Worm (Caenorhabditis elegans): ENCODE measurements around the gene folr-1.

folr-1 gene

DNA sequence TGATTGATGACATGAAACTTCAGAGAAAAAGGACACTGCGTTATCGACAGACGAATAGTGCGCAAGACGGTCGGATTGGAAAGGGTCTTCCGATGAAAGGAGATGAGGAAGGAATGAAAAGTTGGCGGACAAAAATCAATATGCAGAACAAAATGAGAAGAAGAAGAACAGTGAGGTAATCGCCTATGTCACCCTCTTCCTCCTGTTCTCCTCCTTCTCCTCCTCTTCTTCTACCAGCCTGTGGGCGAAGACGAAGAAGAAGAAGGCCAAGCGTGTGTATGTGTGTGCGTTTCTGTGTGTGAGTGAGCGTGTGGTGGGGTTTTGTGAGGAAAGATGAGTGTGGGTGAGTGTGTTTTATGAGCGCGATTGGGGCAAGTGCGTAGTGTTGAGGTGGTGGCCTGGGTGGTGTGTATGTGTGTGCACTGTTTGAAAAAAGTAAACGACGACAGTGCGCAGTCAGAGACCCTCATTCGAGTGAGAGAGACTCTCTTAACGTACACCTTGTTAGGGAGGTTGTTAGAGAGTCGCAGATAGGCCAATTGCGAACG lies 13.2 kb downstream of the folr-1 start, which contains the start of gene tsp-21 (continued):
- peak; percentile 47 for TF ChIP-seq ceh-28 (tag; optimal IDR thresholded peaks at IDR 0.05)
- peak; percentile 34 for TF ChIP-seq duxl-1 (tag; optimal IDR thresholded peaks at IDR 0.05; ENCODE audit: poor library complexity)
- no peak for TF ChIP-seq spr-1 (tag; optimal IDR thresholded peaks at IDR 0.05)
- no peak for TF ChIP-seq D1046.2 (GFP tag; IDR thresholded peaks at IDR 0.05)
- no peak for TF ChIP-seq tra-1 (GFP tag; IDR thresholded peaks at IDR 0.05)
- TF ChIP-seq F44E2.7 (GFP tag; IDR thresholded peaks at IDR 0.05), result no peak
- no peak for TF ChIP-seq daf-8 (GFP tag; IDR thresholded peaks at IDR 0.05)
- no peak for TF ChIP-seq daf-16 (GFP tag; optimal IDR thresholded peaks at IDR 0.05)
- TF ChIP-seq daf-16 (tag; optimal IDR thresholded peaks at IDR 0.05), result peak; percentile 87
- no peak for TF ChIP-seq fos-1 (tag; optimal IDR thresholded peaks at IDR 0.05)
- no peak for TF ChIP-seq spr-3 (GFP tag; optimal IDR thresholded peaks at IDR 0.05)
- TF ChIP-seq ceh-82 (tag; optimal IDR thresholded peaks at IDR 0.05), result no peak
- TF ChIP-seq lsy-2 (tag; optimal IDR thresholded peaks at IDR 0.05), result peak; percentile 77 to 78
- peak; percentile 58; the same call in 1 of the 2 replicates for TF ChIP-seq ctbp-1 (GFP tag; IDR thresholded peaks at IDR 0.05)
- peak; percentile 95 for TF ChIP-seq dve-1 (tag; optimal IDR thresholded peaks at IDR 0.05; ENCODE audit: insufficient read depth)
- TF ChIP-seq arid-1 (GFP tag; conservative IDR thresholded peaks at IDR 0.05), result no peak; the same call in 1 of the 2 replicates
- peak; percentile 89 for TF ChIP-seq hlh-11 (tag; optimal IDR thresholded peaks at IDR 0.05)
- TF ChIP-seq dpl-1 (GFP tag; optimal IDR thresholded peaks at IDR 0.05), result peak; percentile 47
- no peak for TF ChIP-seq Y105C5A.15 (GFP tag; IDR thresholded peaks at IDR 0.05)
- TF ChIP-seq nhr-77 (tag; optimal IDR thresholded peaks at IDR 0.05), result peak; percentile 91
- no peak for TF ChIP-seq dmd-8 (GFP tag; IDR thresholded peaks at IDR 0.05)
- no peak for TF ChIP-seq dmd-9 (GFP tag; IDR thresholded peaks at IDR 0.05)
- TF ChIP-seq nhr-10 (tag; optimal IDR thresholded peaks at IDR 0.05), result peak; percentile 54
- peak; percentile 50 for TF ChIP-seq dmd-6 (GFP tag; IDR thresholded peaks at IDR 0.05)
- 0 out of 2 replicates have a peak, but pooled peaks have one; percentile 32 for TF ChIP-seq lin-1 (GFP tag; IDR thresholded peaks at IDR 0.05)
- no peak for TF ChIP-seq T20F7.1 (GFP tag; optimal IDR thresholded peaks at IDR 0.05)
- TF ChIP-seq Y75B8A.6 (GFP tag; IDR thresholded peaks at IDR 0.05), result no peak
- TF ChIP-seq R02D3.7 (tag; optimal IDR thresholded peaks at IDR 0.05), result no peak
- TF ChIP-seq aly-2 (tag; optimal IDR thresholded peaks at IDR 0.05), result no peak
- TF ChIP-seq snpc-1.2 (GFP tag; IDR thresholded peaks at IDR 0.05), result no peak
- peak; percentile 66 for TF ChIP-seq set-16 (GFP tag; IDR thresholded peaks at IDR 0.05)
- peak; percentile 86 for TF ChIP-seq nhr-25 (tag; optimal IDR thresholded peaks at IDR 0.05; ENCODE audit: borderline replicate concordance, insufficient read depth)
- no peak for TF ChIP-seq F26F4.8 (GFP tag; conservative IDR thresholded peaks at IDR 0.05)
- TF ChIP-seq mxl-3 (GFP tag; optimal IDR thresholded peaks at IDR 0.05), result peak; percentile 81
- TF ChIP-seq daf-12 (tag; optimal IDR thresholded peaks at IDR 0.05), result no peak
- TF ChIP-seq ztf-11 (tag; optimal IDR thresholded peaks at IDR 0.05), result no peak
- peak in 1 of 2 experiments; percentile 100 for TF ChIP-seq unc-62 (GFP tag; optimal IDR thresholded peaks at IDR 0.05 in 1 of 2)
- no peak for TF ChIP-seq unc-62 (tag; optimal IDR thresholded peaks at IDR 0.05)
- no peak for TF ChIP-seq unc-130 (GFP tag; optimal IDR thresholded peaks at IDR 0.05)
- peak; percentile 60 for TF ChIP-seq lin-38 (GFP tag; IDR thresholded peaks at IDR 0.05)
- no peak for TF ChIP-seq nhr-76 (tag; optimal IDR thresholded peaks at IDR 0.05)
- no peak for TF ChIP-seq saeg-2 (GFP tag; IDR thresholded peaks at IDR 0.05)
- no peak for TF ChIP-seq sdz-12 (GFP tag; optimal IDR thresholded peaks at IDR 0.05)
- TF ChIP-seq lin-29 (GFP tag; IDR thresholded peaks at IDR 0.05), result no peak
- TF ChIP-seq mep-1 (tag; optimal IDR thresholded peaks at IDR 0.05), result peak; percentile 96
- TF ChIP-seq ZK546.5 (tag; optimal IDR thresholded peaks at IDR 0.05), result no peak
- no peak for TF ChIP-seq ces-1 (GFP tag; optimal IDR thresholded peaks at IDR 0.05)
- TF ChIP-seq lin-13 (GFP tag; optimal IDR thresholded peaks at IDR 0.05), result peak; percentile 74
- peak; percentile 14 for TF ChIP-seq F10B5.3 (tag; optimal IDR thresholded peaks at IDR 0.05)
- peak; percentile 83 for TF ChIP-seq nhr-28 (tag; optimal IDR thresholded peaks at IDR 0.05)
- TF ChIP-seq aha-1 (tag), result peak; percentile 97
- no peak for TF ChIP-seq mxl-2 (GFP tag; conservative IDR thresholded peaks at IDR 0.05)

All from whole organism, L4 larva.